Fruit fly (Drosophila melanogaster) whole organism, embryonic: ENCODE measurements around the gene CG33631.

Experiments
- Bdp1 ChIP-seq: fragments of 200-800 bp; sonication (Bioruptor generic); optimal IDR thresholded peaks from 3 replicates; lab custom pipeline; 2016; ENCODE audit warnings: missing biosample characterization, missing genetic modification characterization
- CG12236 ChIP-seq: fragments of 200-800 bp; sonication (Bioruptor generic); optimal IDR thresholded peaks from 2 replicates; lab custom pipeline; 2016; ENCODE audit warnings: missing biosample characterization, missing genetic modification characterization
- CG14441 ChIP-seq: fragments of 200-800 bp; sonication (Bioruptor generic); IDR thresholded peaks from 2 replicates; pipeline ENCODE4 v1.3.6; 2022; ENCODE audit warnings: missing biosample characterization, missing genetic modification characterization
- CG15479 ChIP-seq: fragments of 200-800 bp; sonication (Bioruptor generic); optimal IDR thresholded peaks from 3 replicates; lab custom pipeline; 2019; ENCODE audit warnings: missing biosample characterization, mild to moderate bottlenecking, missing genetic modification characterization, moderate library complexity
- CG15696 ChIP-seq: fragments of 200-800 bp; sonication (Bioruptor generic); optimal IDR thresholded peaks from 2 replicates; lab custom pipeline; 2019; ENCODE audit warnings: missing biosample characterization, mild to moderate bottlenecking, missing genetic modification characterization, moderate library complexity
- CG1647 ChIP-seq: fragments of 200-800 bp; sonication (Bioruptor generic); optimal IDR thresholded peaks from 3 replicates; lab custom pipeline; 2016; ENCODE audit warnings: missing biosample characterization, missing genetic modification characterization
- CG17186 ChIP-seq: fragments of 200-800 bp; sonication (Bioruptor generic); optimal IDR thresholded peaks from 3 replicates; lab custom pipeline; 2017; ENCODE audit warnings: missing biosample characterization, missing genetic modification reagents, missing genetic modification characterization
- CG2116 ChIP-seq: fragments of 200-800 bp; sonication (Bioruptor generic); optimal IDR thresholded peaks from 3 replicates; lab custom pipeline; 2018; ENCODE audit warnings: missing biosample characterization, mild to moderate bottlenecking, missing genetic modification characterization
- CG2889 ChIP-seq: fragments of 200-800 bp; sonication (Bioruptor generic); IDR thresholded peaks from 3 replicates; pipeline ENCODE4 v1.3.6; 2022; ENCODE audit warnings: missing biosample characterization, missing genetic modification characterization
- CG3065 ChIP-seq: fragments of 200-800 bp; sonication (Bioruptor generic); optimal IDR thresholded peaks from 2 replicates; lab custom pipeline; 2016; ENCODE audit warnings: missing biosample characterization, missing genetic modification characterization
- CG31224 ChIP-seq: fragments of 200-800 bp; sonication (Bioruptor generic); IDR thresholded peaks from 2 replicates; pipeline ENCODE4 v1.3.6; 2022; ENCODE audit warnings: missing biosample characterization, missing genetic modification characterization
- CG34422 ChIP-seq: fragments of 200-800 bp; sonication (Bioruptor generic); IDR thresholded peaks from 3 replicates; pipeline ENCODE4 v1.3.6; 2022; ENCODE audit warnings: missing biosample characterization, missing genetic modification characterization
- CG6654 ChIP-seq: fragments of 200-800 bp; sonication (Bioruptor generic); optimal IDR thresholded peaks from 2 replicates; lab custom pipeline; 2017; ENCODE audit warnings: missing biosample characterization, mild to moderate bottlenecking, missing genetic modification characterization
- CG6683 ChIP-seq: fragments of 200-800 bp; sonication (Bioruptor generic); optimal IDR thresholded peaks from 2 replicates; lab custom pipeline; 2017; ENCODE audit warnings: missing biosample characterization, mild to moderate bottlenecking, missing genetic modification characterization, missing genetic modification reagents
- CoRest ChIP-seq: fragments of 200-800 bp; sonication (Bioruptor generic); optimal IDR thresholded peaks from 3 replicates; lab custom pipeline; 2018; ENCODE audit warnings: missing biosample characterization, mild to moderate bottlenecking, missing genetic modification characterization, moderate library complexity
- E2f2 ChIP-seq: fragments of 200-800 bp; sonication (Bioruptor generic); IDR thresholded peaks from 2 replicates; pipeline ENCODE4 v1.3.6; 2022; ENCODE audit warnings: missing biosample characterization, missing genetic modification characterization
- Ets97D ChIP-seq: fragments of 200-800 bp; sonication (Bioruptor generic); optimal IDR thresholded peaks from 3 replicates; lab custom pipeline; 2016; ENCODE audit warnings: missing biosample characterization, missing genetic modification characterization
- H2.0 ChIP-seq: fragments of 200-800 bp; sonication (Bioruptor generic); IDR thresholded peaks from 2 replicates; pipeline ENCODE4 v1.3.6; 2022; ENCODE audit warnings: missing biosample characterization, missing genetic modification characterization
- HLH3B ChIP-seq: fragments of 200-800 bp; sonication (Bioruptor generic); IDR thresholded peaks from 2 replicates; pipeline ENCODE4 v1.3.6; 2022; ENCODE audit warnings: missing biosample characterization, missing genetic modification characterization
- Max ChIP-seq: fragments of 200-800 bp; sonication (Bioruptor generic); optimal IDR thresholded peaks from 2 replicates; lab custom pipeline; 2016; ENCODE audit warnings: missing biosample characterization, mild to moderate bottlenecking, missing genetic modification characterization
- Myb ChIP-seq: fragments of 200-800 bp; sonication (Bioruptor generic); optimal IDR thresholded peaks from 2 replicates; lab custom pipeline; 2016; ENCODE audit warnings: missing biosample characterization, missing genetic modification characterization
- NC2α ChIP-seq: fragments of 200-800 bp; sonication (Bioruptor generic); optimal IDR thresholded peaks from 2 replicates; lab custom pipeline; 2016; ENCODE audit warnings: missing biosample characterization, missing genetic modification characterization
- NfI ChIP-seq: fragments of 200-800 bp; sonication (Bioruptor generic); optimal IDR thresholded peaks from 3 replicates; lab custom pipeline; 2018; ENCODE audit warnings: missing biosample characterization, mild to moderate bottlenecking, missing genetic modification characterization, moderate library complexity
- Oaz ChIP-seq: fragments of 200-800 bp; sonication (Bioruptor generic); IDR thresholded peaks from 2 replicates; pipeline ENCODE4 v1.3.6; 2022; ENCODE audit warnings: missing biosample characterization, missing genetic modification characterization
- Spps ChIP-seq: fragments of 200-800 bp; sonication (Bioruptor generic); optimal IDR thresholded peaks from 2 replicates; lab custom pipeline; 2018; ENCODE audit warnings: missing biosample characterization, mild to moderate bottlenecking, missing genetic modification characterization
- Trl ChIP-seq, 3 experiments: fragments of >200 bp in 2 of 3; fragments of 200-800 bp in 1 of 3; sonication (Bioruptor generic) in 1 of 3; optimal IDR thresholded peaks; 2 replicates in 1 of 3; 3 replicates in 2 of 3; lab custom pipeline; 2016 to 2017; ENCODE audit warnings: missing biosample characterization in 1 of 3, missing genetic modification characterization in 1 of 3
- amos ChIP-seq: fragments of 200-800 bp; sonication (Bioruptor generic); IDR thresholded peaks from 2 replicates; pipeline ENCODE4 v1.3.6; 2022; ENCODE audit warnings: missing biosample characterization, missing genetic modification characterization; ENCODE audit not compliant: partially characterized antibody
- chinmo ChIP-seq: fragments of 200-800 bp; sonication (Bioruptor generic); IDR thresholded peaks from 4 replicates; pipeline ENCODE4 v1.3.6; 2022; ENCODE audit warnings: missing biosample characterization, missing genetic modification characterization; ENCODE audit not compliant: partially characterized antibody
- crc ChIP-seq: fragments of 200-800 bp; sonication (Bioruptor generic); optimal IDR thresholded peaks from 2 replicates; lab custom pipeline; 2016; ENCODE audit warnings: missing biosample characterization, missing genetic modification characterization
- crp ChIP-seq, 2 experiments: fragments of 200-800 bp; sonication (Bioruptor generic); optimal IDR thresholded peaks; 2 replicates in 1 of 2; 3 replicates in 1 of 2; lab custom pipeline; 2017; ENCODE audit warnings: missing biosample characterization in 2 of 2, missing genetic modification characterization in 2 of 2, mild to moderate bottlenecking in 1 of 2, moderate library complexity in 1 of 2
- ewg ChIP-seq: fragments of 200-800 bp; sonication (Bioruptor generic); optimal IDR thresholded peaks from 3 replicates; lab custom pipeline; 2017; ENCODE audit warnings: mild to moderate bottlenecking, missing biosample characterization, missing genetic modification reagents, missing genetic modification characterization
- ftz-f1 ChIP-seq: fragments of 200-800 bp; sonication (Bioruptor generic); optimal IDR thresholded peaks from 2 replicates; lab custom pipeline; 2016; ENCODE audit warnings: missing biosample characterization, missing genetic modification characterization
- gce ChIP-seq: fragments of 200-800 bp; sonication (Bioruptor generic); IDR thresholded peaks from 3 replicates; pipeline ENCODE4 v1.3.6; 2022; ENCODE audit warnings: missing biosample characterization, missing genetic modification characterization
- grn ChIP-seq: fragments of 200-800 bp; sonication (Bioruptor generic); optimal IDR thresholded peaks from 3 replicates; lab custom pipeline; 2017; ENCODE audit warnings: missing biosample characterization, missing genetic modification characterization
- gsb ChIP-seq: fragments of 200-800 bp; sonication (Bioruptor generic); IDR thresholded peaks from 2 replicates; pipeline ENCODE4 v1.3.6; 2022; ENCODE audit warnings: missing biosample characterization, missing genetic modification characterization
- hbn ChIP-seq: fragments of 200-800 bp; sonication (Bioruptor generic); IDR thresholded peaks from 2 replicates; pipeline ENCODE4 v1.3.6; 2022; ENCODE audit warnings: missing biosample characterization, missing genetic modification characterization; ENCODE audit not compliant: partially characterized antibody
- insv ChIP-seq, 2 experiments: fragments of 200-800 bp; sonication (Bioruptor generic); optimal IDR thresholded peaks; 3 replicates each; lab custom pipeline; 2016 to 2018; ENCODE audit warnings: missing biosample characterization in 2 of 2, missing genetic modification characterization in 2 of 2
- lbe ChIP-seq: fragments of 200-800 bp; sonication (Bioruptor generic); optimal IDR thresholded peaks from 2 replicates; lab custom pipeline; 2016; ENCODE audit warnings: missing biosample characterization, mild to moderate bottlenecking, missing genetic modification characterization
- lola ChIP-seq, 3 experiments: fragments of >200 bp in 2 of 3; fragments of 200-800 bp in 1 of 3; sonication (Bioruptor generic) in 1 of 3; optimal IDR thresholded peaks; 2 replicates each; lab custom pipeline; 2017 to 2019; ENCODE audit warnings: missing biosample characterization in 3 of 3, missing genetic modification characterization in 3 of 3, mild to moderate bottlenecking in 1 of 3, moderate library complexity in 1 of 3
- phol ChIP-seq: fragments of 200-800 bp; sonication (Bioruptor generic); optimal IDR thresholded peaks from 3 replicates; lab custom pipeline; 2018; ENCODE audit warnings: missing biosample characterization, mild to moderate bottlenecking, missing genetic modification characterization, moderate library complexity
- rib ChIP-seq: fragments of 200-800 bp; sonication (Bioruptor generic); IDR thresholded peaks from 2 replicates; pipeline ENCODE4 v1.3.6; 2022; ENCODE audit warnings: missing biosample characterization, missing genetic modification characterization
- salm ChIP-seq: fragments of 200-800 bp; sonication (Bioruptor generic); optimal IDR thresholded peaks from 2 replicates; lab custom pipeline; 2018; ENCODE audit warnings: missing biosample characterization, mild to moderate bottlenecking, missing genetic modification characterization
- scrt ChIP-seq: fragments of 200-800 bp; sonication (Bioruptor generic); optimal IDR thresholded peaks from 2 replicates; lab custom pipeline; 2018; ENCODE audit warnings: missing biosample characterization, mild to moderate bottlenecking, missing genetic modification characterization, moderate library complexity
- sna ChIP-seq: fragments of 200-800 bp; sonication (Bioruptor generic); IDR thresholded peaks from 2 replicates; pipeline ENCODE4 v1.3.6; 2022; ENCODE audit warnings: missing biosample characterization, missing genetic modification characterization; ENCODE audit not compliant: partially characterized antibody
- trem ChIP-seq: fragments of 200-800 bp; optimal IDR thresholded peaks from 3 replicates; lab custom pipeline; 2019; ENCODE audit warnings: missing biosample characterization, mild to moderate bottlenecking, missing genetic modification characterization, moderate library complexity
- tx ChIP-seq: fragments of 200-800 bp; sonication (Bioruptor generic); optimal IDR thresholded peaks from 2 replicates; lab custom pipeline; 2016; ENCODE audit warnings: missing biosample characterization, missing genetic modification characterization
- wor ChIP-seq: fragments of 200-800 bp; sonication (Bioruptor generic); IDR thresholded peaks from 2 replicates; pipeline ENCODE4 v1.3.6; 2022; ENCODE audit warnings: missing biosample characterization, missing genetic modification characterization

Gene CG33631

dm6 chr3R:10042664-10043372 lies 21.0 kb upstream of the CG33631 start, which contains the start of the genes Mical and CG3909 (continued):
- peak; percentile 80 for TF ChIP-seq CG15696 (tag; lab: Kevin White, UChicago)
- no peak for TF ChIP-seq grn (GFP tag; lab: Kevin White, UChicago)
- peak; percentile 86 for TF ChIP-seq CG14441 (GFP tag; lab: Robert Waterston, UW)
- peak; percentile 76 for TF ChIP-seq gsb
- peak; percentile 70 for TF ChIP-seq E2f2 (GFP tag; lab: Robert Waterston, UW)
- TF ChIP-seq chinmo (GFP tag; lab: Robert Waterston, UW) = peak; percentile 72; the same call in 1 of the 4 replicates

dm6 chr3R:10045343-10045742 lies 18.5 kb upstream of the CG33631 start, which contains the start of the genes CG11722 and mtTFB2:
Gene CG11722, minus strand, starts transcription at chr3R:10045542.
Gene mtTFB2, plus strand, starts transcription at chr3R:10045574.
- TF ChIP-seq CG1647 (no peak), Oaz (GFP tag; lab: Robert Waterston, UW) (no peak), phol (tag; lab: Kevin White, UChicago) (no peak), lola (GFP tag; optimal IDR thresholded peaks at IDR 0.05; lab: Kevin White, UChicago) (no peak), CG15479 (GFP tag; lab: Kevin White, UChicago) (peak; percentile 45), scrt (GFP tag; lab: Kevin White, UChicago) (peak; percentile 90), CG2889 (GFP tag; lab: Robert Waterston, UW) (no peak), ftz-f1 (no peak), hbn (GFP tag; lab: Robert Waterston, UW) (peak; percentile 63; the same call in 1 of the 2 replicates), CG6654 (GFP tag; lab: Kevin White, UChicago) (no peak), HLH3B (GFP tag; lab: Robert Waterston, UW) (no peak), amos (GFP tag; lab: Robert Waterston, UW) (peak; percentile 52; the same call in 1 of the 2 replicates), CG3065 (no peak), trem (tag; lab: Kevin White, UChicago) (peak; percentile 10), Max (GFP tag; lab: Kevin White, UChicago) (no peak), CG34422 (GFP tag; lab: Robert Waterston, UW) (peak; percentile 65; the same call in 1 of the 3 replicates), wor (GFP tag; lab: Robert Waterston, UW) (no peak), insv (GFP tag; optimal IDR thresholded peaks at IDR 0.05; lab: Kevin White, UChicago) (no peak), Trl (optimal IDR thresholded peaks at IDR 0.05; lab: Kevin White, UChicago) (no peak), Trl (GFP tag; optimal IDR thresholded peaks at IDR 0.05; lab: Kevin White, UChicago) (no peak), H2.0 (no peak), crp (GFP tag; optimal IDR thresholded peaks at IDR 0.05; lab: Kevin White, UChicago) (peak; percentile 50 to 95), crc (no peak), ewg (no peak), Spps (tag; lab: Kevin White, UChicago) (no peak), Ets97D (GFP tag; lab: Kevin White, UChicago) (no peak), CG6683 (GFP tag; lab: Kevin White, UChicago) (no peak), CG2116 (peak; percentile 50), tx (GFP tag; lab: Kevin White, UChicago) (no peak), CG31224 (GFP tag; lab: Robert Waterston, UW) (no peak), lbe (GFP tag; lab: Kevin White, UChicago) (peak; percentile 50), gce (GFP tag; lab: Robert Waterston, UW) (no peak), rib (GFP tag; lab: Robert Waterston, UW) (no peak), salm (tag; lab: Kevin White, UChicago) (no peak), Bdp1 (GFP tag; lab: Kevin White, UChicago) (no peak), NfI (GFP tag; lab: Kevin White, UChicago) (no peak), CoRest (no peak), CG12236 (GFP tag; lab: Kevin White, UChicago) (no peak), CG17186 (no peak), Myb (GFP tag; lab: Kevin White, UChicago) (no peak), NC2α (GFP tag; lab: Kevin White, UChicago) (no peak), sna (GFP tag; lab: Robert Waterston, UW) (peak; percentile 45; the same call in 1 of the 2 replicates)
